Fruit fly (Drosophila melanogaster) ovary, adult (tissue): ENCODE data around the gene Chrac-16.
A peak's percentile ranks its signal among the peaks of the same experiment; 100 is the strongest.

Experiments
- CG17801 ChIP-seq: fragments of 200-800 bp; optimal IDR thresholded peaks from 2 replicates; lab custom pipeline; 2019; ENCODE audit warnings: missing biosample characterization, mild to moderate bottlenecking, missing genetic modification characterization, moderate library complexity; ENCODE audit not compliant: partially characterized antibody

The Chrac-16 gene

DNA sequence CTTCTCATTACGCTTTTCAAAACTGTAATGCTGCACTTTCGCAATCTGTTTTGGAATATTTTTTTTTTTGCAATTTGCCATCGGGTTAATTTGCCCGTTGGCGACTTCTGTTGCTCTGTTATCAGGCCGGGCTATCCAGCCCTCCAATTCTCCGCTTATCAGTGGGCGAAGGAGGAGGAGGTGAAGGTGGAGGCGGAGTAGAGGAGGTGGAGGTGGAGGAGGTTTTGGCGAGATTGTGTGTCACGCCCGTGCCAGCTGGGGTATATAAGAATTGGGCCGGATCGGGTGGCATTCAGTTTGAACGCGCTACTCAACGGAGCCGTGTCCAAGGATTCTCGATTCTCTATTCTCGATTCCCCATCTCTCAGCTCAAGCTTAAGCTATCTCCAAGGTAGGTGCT is 3.6 kb downstream of the Chrac-16 start:
- TF ChIP-seq CG17801 (GFP tag; lab: Kevin White, UChicago): no peak

DNA sequence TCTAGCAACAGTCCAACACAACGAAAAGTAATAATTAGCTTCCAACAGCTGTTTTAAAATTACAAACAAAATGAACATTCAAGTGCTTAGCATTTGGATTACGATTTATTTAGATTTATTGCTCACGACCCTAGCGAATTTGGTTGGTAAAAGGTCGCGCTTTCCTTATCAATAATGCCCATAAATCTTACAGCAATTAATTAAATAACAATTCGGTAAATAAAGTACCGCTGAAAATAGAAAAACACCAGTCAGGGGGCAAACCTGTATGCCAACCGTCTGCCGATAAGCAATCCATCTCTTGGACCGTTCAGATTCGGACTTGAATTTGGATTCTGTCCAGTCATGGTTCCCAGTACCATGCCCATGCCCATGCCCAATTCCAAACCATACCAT is 4.7 kb downstream of the Chrac-16 start:
- no peak for TF ChIP-seq CG17801 (GFP tag; lab: Kevin White, UChicago)

DNA sequence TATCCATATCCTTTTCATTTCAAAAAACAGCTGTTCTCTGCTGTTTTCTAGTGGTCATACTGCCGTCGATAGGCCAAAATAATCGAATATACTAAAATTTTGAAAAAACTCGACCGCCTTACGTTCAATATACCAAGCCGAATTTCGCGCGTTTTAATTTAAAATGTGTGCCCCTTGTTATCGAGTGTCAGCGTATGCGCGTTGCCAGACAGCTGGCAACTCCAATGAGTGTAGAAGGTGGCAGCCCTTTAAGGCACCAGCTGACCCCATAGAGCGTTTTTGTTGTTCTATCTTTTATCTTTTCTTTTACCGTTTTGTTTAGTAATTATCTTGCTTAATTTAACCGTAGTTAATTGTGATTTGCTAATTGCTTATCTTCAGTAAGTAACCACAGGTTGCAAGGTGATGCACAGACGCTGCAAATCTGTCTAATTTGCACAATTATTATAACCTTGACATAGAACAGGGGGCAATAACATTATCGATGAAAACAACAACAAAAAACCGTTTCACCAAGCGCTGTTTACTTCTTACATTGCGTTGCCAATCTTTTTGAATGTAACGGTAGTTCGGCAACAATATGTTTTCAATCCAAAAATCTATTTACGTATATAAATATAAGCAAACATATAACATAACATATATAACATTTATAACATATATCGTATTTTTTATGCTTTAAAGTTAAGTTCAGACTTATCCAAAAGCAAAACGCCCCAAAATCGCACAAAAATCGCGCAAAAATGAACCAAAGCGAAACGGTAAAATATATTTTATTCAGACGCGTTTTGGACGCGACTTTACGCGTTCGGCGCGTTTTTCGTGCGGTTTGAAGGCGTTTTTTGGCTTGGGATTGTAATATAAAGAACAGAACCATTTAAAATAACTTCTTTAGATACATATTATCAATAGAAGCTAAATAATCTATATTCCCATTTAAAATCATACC is 5.3 kb downstream of the Chrac-16 start, which contains the start of the genes CG1492 and regucalcin:
TSS of gene CG1492 (minus strand) at position 63 of the 949 bp plus-strand sequence.
TSS of gene regucalcin (plus strand) at position 229 of the 949 bp plus-strand sequence.
- TF ChIP-seq CG17801 (GFP tag; lab: Kevin White, UChicago): no peak

DNA sequence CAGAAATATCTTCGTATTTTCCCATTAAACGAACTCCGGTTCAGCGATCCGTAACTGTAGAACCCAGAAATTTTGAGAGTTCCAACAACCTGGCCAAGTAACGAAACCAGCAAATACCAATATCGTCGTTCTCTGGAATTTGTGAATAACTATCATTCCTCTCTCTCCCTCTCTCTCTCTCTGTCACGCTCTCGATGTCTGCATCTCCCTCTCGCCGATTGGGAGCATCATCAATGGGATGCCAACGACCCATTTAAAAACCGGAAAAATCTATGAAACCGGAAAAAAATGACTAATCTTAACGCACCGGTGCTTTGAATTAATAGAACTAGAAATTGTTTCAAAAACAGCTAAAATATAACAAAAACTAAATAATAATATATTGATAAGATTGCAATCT is 10.2 kb downstream of the Chrac-16 start:
- no peak for TF ChIP-seq CG17801 (GFP tag; lab: Kevin White, UChicago)

DNA sequence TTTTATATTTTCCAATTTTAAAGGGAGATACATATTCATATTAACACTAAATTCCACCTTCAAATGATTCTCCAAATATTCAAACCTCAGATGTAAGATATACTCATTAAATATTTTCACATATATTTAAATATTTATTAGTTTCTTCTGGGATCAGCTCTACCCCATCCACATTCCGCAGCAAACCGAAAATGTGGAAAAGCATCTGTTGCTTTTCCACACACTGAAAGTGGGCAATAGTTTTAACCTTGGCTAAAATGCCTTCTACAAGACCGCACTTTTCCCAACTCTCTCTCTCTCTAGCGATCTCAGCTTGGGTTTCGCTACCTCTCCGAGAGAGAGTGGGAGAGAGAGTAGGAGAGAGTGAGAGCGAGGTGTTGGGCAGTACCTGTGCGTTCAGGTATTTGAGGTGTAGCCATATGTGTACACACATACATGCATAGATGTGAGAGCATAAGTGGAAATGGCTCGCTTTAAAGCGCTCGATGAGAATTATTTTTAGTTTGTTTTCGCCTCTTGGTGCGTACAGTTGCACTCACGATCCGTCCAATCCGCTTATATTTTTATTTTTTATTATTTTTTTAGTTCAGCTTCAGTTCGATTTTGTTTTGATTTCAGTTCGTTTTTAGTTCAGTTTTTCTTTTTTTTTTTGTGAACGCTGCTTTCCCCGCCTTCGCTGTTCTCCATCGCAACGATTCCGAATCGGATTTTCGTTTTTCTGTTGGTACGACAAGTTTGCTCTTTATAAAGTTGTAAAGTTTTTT is 10.9 kb downstream of the Chrac-16 start, which contains the start of gene CG1806:
TSS of gene CG1806 (plus strand) at position 499 of the 764 bp plus-strand sequence.
- TF ChIP-seq CG17801 (GFP tag; lab: Kevin White, UChicago): peak; percentile 96

DNA sequence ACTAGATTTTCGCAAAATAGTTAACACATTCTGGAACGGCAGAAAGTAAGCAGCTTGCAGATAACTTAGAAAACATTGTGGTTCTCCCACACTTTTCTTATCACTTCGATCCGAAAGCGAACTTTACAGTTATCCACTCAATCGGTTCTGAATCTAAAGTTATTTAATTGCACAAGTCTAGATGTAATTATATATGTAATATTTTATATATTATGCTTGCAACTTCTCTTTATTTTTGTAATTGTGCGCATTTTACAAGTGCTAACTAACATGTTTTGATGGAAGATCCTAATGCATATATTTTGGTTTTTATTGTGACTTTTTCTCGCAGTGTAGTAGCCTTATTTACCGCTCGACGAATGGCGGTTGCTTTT is 13.4 kb downstream of the Chrac-16 start:
- no peak for TF ChIP-seq CG17801 (GFP tag; lab: Kevin White, UChicago)

DNA sequence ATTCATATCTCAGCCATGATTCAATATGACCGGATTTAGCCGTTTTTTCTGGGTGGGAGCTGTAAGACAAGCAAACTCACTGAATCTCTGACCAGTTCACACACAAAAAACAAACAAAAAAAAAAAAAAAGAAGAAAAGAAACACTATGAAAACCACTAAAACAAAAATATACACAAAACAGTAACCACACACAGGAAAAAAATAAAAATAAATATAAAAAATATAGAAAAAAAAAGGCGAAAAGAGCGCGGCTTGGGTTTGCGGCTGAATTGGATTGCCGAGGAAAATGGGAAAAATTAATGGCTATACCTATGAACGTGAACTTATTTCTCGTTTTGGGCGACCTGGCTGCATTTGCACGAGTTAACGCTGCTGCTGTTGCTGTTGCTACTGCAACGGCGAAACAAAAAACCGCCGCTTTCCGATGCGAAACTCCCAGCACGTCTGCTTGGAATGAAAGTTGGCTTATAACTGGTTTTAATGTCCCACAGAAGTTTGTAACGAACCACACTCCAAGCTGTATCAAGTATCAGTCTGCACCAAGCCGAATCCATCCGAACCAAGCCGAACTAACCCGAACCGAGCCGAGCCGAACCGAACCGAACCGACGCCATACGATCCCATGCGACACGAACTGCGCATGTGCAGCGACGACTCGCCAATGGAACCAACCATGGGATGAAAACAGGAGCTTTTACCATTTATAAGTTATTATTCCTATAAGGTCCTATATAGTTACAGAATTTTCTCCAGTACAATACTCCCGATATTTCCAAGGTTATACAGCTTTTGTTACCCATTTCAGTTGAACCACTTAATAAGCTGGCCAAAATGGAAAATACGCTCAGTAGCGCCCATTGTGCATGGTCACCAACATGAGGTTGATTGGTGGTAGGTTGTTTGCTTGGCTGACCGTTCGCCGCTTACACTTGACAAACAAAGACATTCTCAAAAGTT is 14.0 kb downstream of the Chrac-16 start, which contains the start of gene fw:
TSS of gene fw (minus strand) at position 478 of the 958 bp plus-strand sequence.
- no peak for TF ChIP-seq CG17801 (GFP tag; lab: Kevin White, UChicago)

DNA sequence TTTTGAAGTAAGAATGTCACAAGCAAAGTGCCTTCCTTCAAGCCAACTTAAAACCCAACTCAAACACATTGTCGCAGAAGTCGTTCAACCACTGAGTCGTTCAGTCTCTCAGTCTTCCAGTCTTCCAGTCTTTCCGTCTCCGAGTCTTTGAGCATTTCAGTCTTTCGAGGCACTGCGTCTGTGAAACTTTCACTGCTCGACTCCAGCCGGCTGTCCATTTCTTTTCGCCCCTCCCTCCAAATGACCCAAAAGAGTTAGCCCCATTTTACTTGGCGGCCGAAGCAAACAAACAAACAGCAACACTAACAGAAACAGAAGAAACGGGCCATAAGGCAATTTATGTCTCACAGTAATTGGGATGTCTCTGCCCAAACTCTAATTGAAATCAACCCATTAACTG is 16.8 kb downstream of the Chrac-16 start:
- TF ChIP-seq CG17801 (GFP tag; lab: Kevin White, UChicago): no peak

DNA sequence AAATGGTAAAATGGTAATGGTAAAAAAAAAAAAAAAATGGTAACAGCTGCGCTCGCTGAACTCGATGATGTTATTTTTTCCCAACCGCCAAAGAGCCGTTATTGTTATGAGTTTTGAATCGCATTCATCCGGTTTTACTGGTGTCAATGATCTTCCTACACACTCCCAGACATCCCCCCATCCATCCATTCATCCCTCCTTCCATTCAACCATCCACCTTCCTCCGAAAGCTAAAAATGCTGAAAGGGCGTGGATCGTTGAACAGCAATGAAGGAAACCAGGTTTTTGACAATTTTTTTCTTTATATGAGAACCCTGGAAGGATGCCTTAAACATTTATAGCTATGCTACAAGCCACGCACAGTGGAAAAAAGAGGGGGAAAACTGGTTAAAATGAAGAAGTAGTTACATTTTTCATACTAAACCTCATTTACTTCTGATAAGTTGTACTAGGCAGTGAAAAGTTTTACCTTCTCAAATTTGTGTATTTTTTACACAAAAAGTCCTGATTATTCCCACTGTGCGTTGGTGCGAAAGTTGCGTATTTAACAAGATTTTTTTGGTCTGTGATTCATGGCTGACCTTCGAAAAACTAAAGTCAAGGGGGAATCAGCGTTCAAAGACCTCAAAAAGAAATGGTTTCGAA is 17.7 kb downstream of the Chrac-16 start:
- no peak for TF ChIP-seq CG17801 (GFP tag; lab: Kevin White, UChicago)

DNA sequence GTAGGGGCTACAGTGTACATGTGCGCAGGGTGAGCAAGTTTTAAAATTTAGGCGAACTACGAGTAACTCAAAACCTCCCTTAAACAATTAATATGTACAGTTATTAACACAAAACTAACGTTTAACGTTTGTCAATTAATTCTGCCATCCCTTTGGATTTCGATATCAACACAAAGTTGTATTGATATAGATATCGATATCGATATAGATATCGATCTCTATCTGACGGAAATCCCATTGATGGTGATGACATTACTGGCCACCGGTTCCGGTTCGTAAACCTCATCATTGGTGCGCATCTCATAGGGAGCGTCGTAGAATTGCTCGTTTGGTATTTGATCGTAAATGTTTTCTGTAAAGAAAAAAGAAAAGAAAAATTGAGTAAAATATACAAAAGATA is 24.5 kb downstream of the Chrac-16 start:
- TF ChIP-seq CG17801 (GFP tag; lab: Kevin White, UChicago): no peak

DNA sequence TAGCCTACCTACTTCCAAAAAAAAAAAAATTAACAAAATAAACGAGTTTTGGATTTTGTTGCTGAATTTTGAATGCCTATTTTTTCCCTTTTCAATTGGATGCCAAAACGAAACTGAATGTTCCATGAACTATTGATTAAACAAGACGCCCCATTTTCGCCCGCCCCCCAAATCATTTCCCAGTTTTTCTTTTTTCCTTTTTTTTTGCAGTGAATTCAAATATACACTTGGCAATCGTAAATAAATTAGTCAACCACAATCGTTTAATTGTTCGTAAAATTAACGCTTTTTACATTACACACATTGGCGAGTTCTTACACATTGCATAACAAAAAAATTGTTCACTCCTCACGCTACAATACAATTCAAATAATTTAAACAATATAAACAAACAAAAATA is 25.1 kb downstream of the Chrac-16 start, which contains the start of gene CG18130:
TSS of gene CG18130 (minus strand) at position 101 of the 400 bp plus-strand sequence.
- TF ChIP-seq CG17801 (GFP tag; lab: Kevin White, UChicago): no peak

DNA sequence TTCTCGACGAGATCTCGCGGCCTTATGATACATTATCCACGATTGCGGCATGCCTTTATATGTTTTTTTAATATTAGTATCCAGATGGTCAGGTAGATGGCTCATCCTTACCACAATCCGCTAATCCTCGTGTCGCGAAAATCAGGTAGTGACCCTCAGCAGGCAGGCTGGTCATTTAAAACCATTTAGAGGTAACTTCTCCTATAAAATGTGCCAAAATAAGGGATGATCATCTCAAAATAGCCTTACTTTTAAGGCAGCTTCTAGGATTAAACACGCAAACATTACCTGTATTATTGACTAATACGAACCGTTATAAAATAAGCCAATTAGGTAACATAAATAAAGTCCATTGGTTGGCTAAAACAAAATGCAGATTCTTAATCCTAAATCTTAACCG is 28.8 kb downstream of the Chrac-16 start, which contains the start of gene tsg:
TSS of gene tsg (minus strand) at position 37 of the 400 bp plus-strand sequence.
- no peak for TF ChIP-seq CG17801 (GFP tag; lab: Kevin White, UChicago)

DNA sequence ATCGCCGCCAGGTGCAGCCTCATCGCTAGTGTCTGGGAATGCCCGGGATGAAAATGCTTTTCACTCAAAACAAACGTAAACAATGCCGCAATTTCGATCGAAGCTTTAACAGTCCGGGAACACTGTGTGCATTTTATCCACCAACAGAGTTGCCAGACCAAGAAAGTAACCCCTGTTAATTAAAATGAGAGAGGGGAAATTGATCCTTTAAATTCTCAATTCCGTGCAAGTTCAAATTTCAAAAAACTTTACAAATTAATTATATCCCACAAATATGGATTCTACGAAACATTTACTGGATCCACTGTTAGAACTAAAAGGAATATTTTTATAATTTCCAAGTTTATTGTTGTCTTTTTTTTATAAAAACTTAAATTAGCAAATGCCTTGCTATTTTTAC is 30.1 kb downstream of the Chrac-16 start, which contains the start of gene gd:
TSS of gene gd (minus strand) at position 101 of the 400 bp plus-strand sequence.
- TF ChIP-seq CG17801 (GFP tag; lab: Kevin White, UChicago): no peak
